Fruit fly (Drosophila melanogaster): ENCODE measurements around the gene CG14104.

dm6 chr3L:19846960-19847359 is 40.0 kb upstream of the CG14104 start:
- TF ChIP-seq EcR (GFP tag; optimal IDR thresholded peaks at IDR 0.05) (no peak), CG8478 (optimal IDR thresholded peaks at IDR 0.05) (no peak), psq (optimal IDR thresholded peaks at IDR 0.05) (no peak), pan (optimal IDR thresholded peaks at IDR 0.05) (no peak), usp (GFP tag; optimal IDR thresholded peaks at IDR 0.05) (no peak), Dll (optimal IDR thresholded peaks at IDR 0.05) (no peak)
